Fruit fly (Drosophila melanogaster) whole organism, adult: Measurements from ENCODE around the gene DnaJ-H.

Experiments
- CG11617 ChIP-seq: fragments of 200-800 bp; sonication (Bioruptor generic); optimal IDR thresholded peaks from 2 replicates; lab custom pipeline; 2017; ENCODE audit warnings: mild to moderate bottlenecking, missing biosample characterization, missing genetic modification reagents, missing genetic modification characterization
- CG12768 ChIP-seq: fragments of 200-800 bp; sonication (Bioruptor generic); optimal IDR thresholded peaks from 2 replicates; lab custom pipeline; 2017; ENCODE audit warnings: missing biosample characterization, missing genetic modification characterization, mild to moderate bottlenecking, moderate library complexity, missing genetic modification reagents
- CG14711 ChIP-seq: fragments of 200-800 bp; sonication (Bioruptor generic); optimal IDR thresholded peaks from 2 replicates; lab custom pipeline; 2018; ENCODE audit warnings: missing biosample characterization, mild to moderate bottlenecking, missing genetic modification characterization, moderate library complexity
- CG1620 ChIP-seq: fragments of 200-800 bp; sonication (Bioruptor generic); optimal IDR thresholded peaks from 2 replicates; lab custom pipeline; 2016; ENCODE audit warnings: missing biosample characterization, missing genetic modification characterization
- CG33017 ChIP-seq: fragments of 200-800 bp; sonication (Bioruptor generic); optimal IDR thresholded peaks from 2 replicates; lab custom pipeline; 2018; ENCODE audit warnings: missing biosample characterization, mild to moderate bottlenecking, missing genetic modification characterization, moderate library complexity
- CG5204 ChIP-seq: fragments of 200-800 bp; sonication (Bioruptor generic); optimal IDR thresholded peaks from 2 replicates; lab custom pipeline; 2016; ENCODE audit warnings: missing biosample characterization, missing genetic modification characterization
- CG7045 ChIP-seq: fragments of 200-800 bp; sonication (Bioruptor generic); optimal IDR thresholded peaks from 2 replicates; lab custom pipeline; 2017; ENCODE audit warnings: missing biosample characterization, mild to moderate bottlenecking, missing genetic modification characterization
- CG7101 ChIP-seq: fragments of 200-800 bp; sonication (Bioruptor generic); optimal IDR thresholded peaks from 2 replicates; lab custom pipeline; 2018; ENCODE audit warnings: missing biosample characterization, mild to moderate bottlenecking, missing genetic modification characterization, moderate library complexity
- Clk ChIP-seq: fragments of 200-800 bp; sonication (Bioruptor generic); optimal IDR thresholded peaks from 2 replicates; lab custom pipeline; 2017; ENCODE audit warnings: missing biosample characterization, missing genetic modification characterization
- Crg-1 ChIP-seq: fragments of 200-800 bp; sonication (Bioruptor generic); optimal IDR thresholded peaks from 2 replicates; lab custom pipeline; 2016; ENCODE audit warnings: missing biosample characterization, missing genetic modification characterization
- Hr96 ChIP-seq: fragments of 200-800 bp; sonication (Bioruptor generic); optimal IDR thresholded peaks from 2 replicates; lab custom pipeline; 2016; ENCODE audit warnings: missing biosample characterization, missing genetic modification characterization
- Mnt ChIP-seq: fragments of 200-800 bp; sonication (Bioruptor generic); optimal IDR thresholded peaks from 2 replicates; lab custom pipeline; 2016; ENCODE audit warnings: missing biosample characterization, mild to moderate bottlenecking, missing genetic modification characterization
- bab1 ChIP-seq: fragments of 200-800 bp; sonication (Bioruptor generic); optimal IDR thresholded peaks from 3 replicates; lab custom pipeline; 2019; ENCODE audit warnings: missing biosample characterization, mild to moderate bottlenecking, missing genetic modification characterization, moderate library complexity
- cic ChIP-seq: fragments of 200-800 bp; sonication (Bioruptor generic); optimal IDR thresholded peaks from 2 replicates; lab custom pipeline; 2017; ENCODE audit warnings: missing biosample characterization, mild to moderate bottlenecking, missing genetic modification characterization, moderate library complexity
- cnc ChIP-seq, 2 experiments: fragments of >200 bp; optimal IDR thresholded peaks; 2 replicates each; lab custom pipeline; 2017
- kay ChIP-seq: fragments of 200-800 bp; sonication (Bioruptor generic); peaks from one replicate; lab custom pipeline; 2016; ENCODE audit warnings: missing biosample characterization, missing genetic modification characterization, borderline replicate concordance
- ovo ChIP-seq: fragments of 200-800 bp; sonication (Bioruptor generic); optimal IDR thresholded peaks from 2 replicates; lab custom pipeline; 2016; ENCODE audit warnings: missing biosample characterization, missing genetic modification characterization
- pad ChIP-seq: fragments of 200-800 bp; sonication (Bioruptor generic); optimal IDR thresholded peaks from 3 replicates; lab custom pipeline; 2017; ENCODE audit warnings: missing biosample characterization, missing genetic modification characterization, mild to moderate bottlenecking, moderate library complexity, missing genetic modification reagents
- tj ChIP-seq: fragments of 200-800 bp; sonication (Bioruptor generic); optimal IDR thresholded peaks from 3 replicates; lab custom pipeline; 2017; ENCODE audit warnings: missing biosample characterization, mild to moderate bottlenecking, missing genetic modification characterization, moderate library complexity
- toe ChIP-seq: fragments of 200-800 bp; sonication (Bioruptor generic); optimal IDR thresholded peaks from 2 replicates; lab custom pipeline; 2016; ENCODE audit warnings: missing biosample characterization, missing genetic modification characterization

Gene DnaJ-H

dm6 chr2L:13130291-13130690 is 35.6 kb downstream of the DnaJ-H start, which contains the start of gene CG5122:
TSS of gene CG5122 (plus strand) at chr2L:13130591.
- TF ChIP-seq CG7045 (GFP tag; lab: Kevin White, UChicago): no peak
- no peak for TF ChIP-seq tj (GFP tag; lab: Kevin White, UChicago)
- no peak for TF ChIP-seq CG33017 (tag; lab: Kevin White, UChicago)
- no peak for TF ChIP-seq Hr96 (GFP tag; lab: Kevin White, UChicago)
- no peak for TF ChIP-seq CG1620 (GFP tag; lab: Kevin White, UChicago)
- TF ChIP-seq CG5204 (GFP tag; lab: Kevin White, UChicago): no peak
- TF ChIP-seq Crg-1 (GFP tag; lab: Kevin White, UChicago): no peak
- TF ChIP-seq cnc (optimal IDR thresholded peaks at IDR 0.05; lab: Kevin White, UChicago): no peak
- TF ChIP-seq CG12768 (GFP tag; lab: Kevin White, UChicago): no peak

- no peak for TF ChIP-seq CG1620 (GFP tag; lab: Kevin White, UChicago)
- TF ChIP-seq bab1 (GFP tag; lab: Kevin White, UChicago): no peak
- no peak for TF ChIP-seq tj (GFP tag; lab: Kevin White, UChicago)
- no peak for TF ChIP-seq CG12768 (GFP tag; lab: Kevin White, UChicago)
- no peak for TF ChIP-seq kay (GFP tag; lab: Kevin White, UChicago)
- TF ChIP-seq CG5204 (GFP tag; lab: Kevin White, UChicago): no peak
Measured at dm6 chr2L:13122526-13122925, 43.3 kb downstream of the DnaJ-H start.

- no peak for TF ChIP-seq Hr96 (GFP tag; lab: Kevin White, UChicago)
- TF ChIP-seq cnc (optimal IDR thresholded peaks at IDR 0.05; lab: Kevin White, UChicago): no peak
- TF ChIP-seq CG11617 (GFP tag; lab: Kevin White, UChicago): no peak
- no peak for TF ChIP-seq CG33017 (tag; lab: Kevin White, UChicago)
- no peak for TF ChIP-seq Crg-1 (GFP tag; lab: Kevin White, UChicago)
- no peak for TF ChIP-seq CG12768 (GFP tag; lab: Kevin White, UChicago)
- no peak for TF ChIP-seq CG5204 (GFP tag; lab: Kevin White, UChicago)
- no peak for TF ChIP-seq CG7045 (GFP tag; lab: Kevin White, UChicago)
- no peak for TF ChIP-seq bab1 (GFP tag; lab: Kevin White, UChicago)
- no peak for TF ChIP-seq kay (GFP tag; lab: Kevin White, UChicago)
- TF ChIP-seq CG1620 (GFP tag; lab: Kevin White, UChicago): no peak
- no peak for TF ChIP-seq cic (GFP tag; lab: Kevin White, UChicago)
- no peak for TF ChIP-seq toe
- TF ChIP-seq Mnt (GFP tag; lab: Kevin White, UChicago): no peak
- no peak for TF ChIP-seq ovo (GFP tag; lab: Kevin White, UChicago)
- no peak for TF ChIP-seq CG7101
- TF ChIP-seq CG14711 (tag; lab: Kevin White, UChicago): no peak
- no peak for TF ChIP-seq tj (GFP tag; lab: Kevin White, UChicago)
Measured at dm6 chr2L:13119034-13119433, 46.8 kb downstream of the DnaJ-H start, which contains the start of the genes CG44198 and CG43050. TSS of gene CG44198 (minus strand) at chr2L:13119134. TSS of gene CG43050 (plus strand) at chr2L:13119294.

DNA sequence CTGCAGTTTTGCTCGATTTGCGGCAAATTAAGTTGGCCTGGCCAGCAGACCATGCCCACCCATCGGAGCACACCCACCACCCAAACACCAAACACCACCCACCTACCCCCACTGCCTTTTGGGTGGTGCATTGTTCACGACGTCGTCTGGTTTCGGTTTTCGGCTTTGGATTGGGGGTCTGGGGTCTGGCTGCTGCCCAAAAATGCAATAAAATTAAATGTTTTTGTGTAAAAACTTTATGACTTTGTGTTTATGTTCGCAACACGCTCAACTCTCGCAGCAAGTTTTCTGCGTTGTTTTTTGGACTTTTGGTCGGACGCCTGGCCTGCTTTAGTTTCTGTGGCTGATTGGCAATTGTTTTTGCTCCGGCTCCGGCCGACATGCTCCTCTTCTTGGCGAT is 49.1 kb downstream of the DnaJ-H start:
- TF ChIP-seq Mnt (GFP tag; lab: Kevin White, UChicago): no peak
- TF ChIP-seq CG5204 (GFP tag; lab: Kevin White, UChicago): no peak
- TF ChIP-seq cic (GFP tag; lab: Kevin White, UChicago): no peak
- TF ChIP-seq Clk (GFP tag; lab: Kevin White, UChicago): no peak
- no peak for TF ChIP-seq pad
- TF ChIP-seq CG7045 (GFP tag; lab: Kevin White, UChicago): no peak
- TF ChIP-seq Hr96 (GFP tag; lab: Kevin White, UChicago): no peak
- no peak for TF ChIP-seq ovo (GFP tag; lab: Kevin White, UChicago)
- no peak for TF ChIP-seq CG1620 (GFP tag; lab: Kevin White, UChicago)
- no peak for TF ChIP-seq bab1 (GFP tag; lab: Kevin White, UChicago)
- TF ChIP-seq toe: no peak
- no peak for TF ChIP-seq CG11617 (GFP tag; lab: Kevin White, UChicago)
- no peak for TF ChIP-seq kay (GFP tag; lab: Kevin White, UChicago)
- no peak for TF ChIP-seq CG14711 (tag; lab: Kevin White, UChicago)
- TF ChIP-seq Crg-1 (GFP tag; lab: Kevin White, UChicago): no peak

- TF ChIP-seq kay (GFP tag; lab: Kevin White, UChicago): peak; percentile 84
- no peak for TF ChIP-seq bab1 (GFP tag; lab: Kevin White, UChicago)
- TF ChIP-seq Hr96 (GFP tag; lab: Kevin White, UChicago): no peak
- TF ChIP-seq CG33017 (tag; lab: Kevin White, UChicago): peak; percentile 17
Measured at dm6 chr2L:13113580-13113979, 52.3 kb downstream of the DnaJ-H start.
